Fruit fly (Drosophila melanogaster) whole organism, embryonic: ENCODE results near the gene CG31021.
A peak's percentile ranks its signal among the peaks of the same experiment; 100 is the strongest.

Experiments used
- Adf1 ChIP-seq: fragments of 200-800 bp; sonication (Bioruptor generic); IDR thresholded peaks from 2 replicates; pipeline ENCODE4 v1.3.6; 2022; ENCODE audit warnings: missing biosample characterization, missing genetic modification characterization
- CG10321 ChIP-seq: fragments of 200-800 bp; sonication (Bioruptor generic); IDR thresholded peaks from 2 replicates; pipeline ENCODE4 v1.3.6; 2022; ENCODE audit warnings: missing biosample characterization, missing genetic modification characterization
- CG10654 ChIP-seq: fragments of 200-800 bp; sonication (Bioruptor generic); optimal IDR thresholded peaks from 2 replicates; lab custom pipeline; 2016; ENCODE audit warnings: missing biosample characterization, missing genetic modification characterization
- CG12299 ChIP-seq: fragments of 200-800 bp; sonication (Bioruptor generic); optimal IDR thresholded peaks from 2 replicates; lab custom pipeline; 2018; ENCODE audit warnings: missing biosample characterization, mild to moderate bottlenecking, missing genetic modification characterization
- CG13424 ChIP-seq: fragments of 200-800 bp; sonication (Bioruptor generic); optimal IDR thresholded peaks from 2 replicates; lab custom pipeline; 2019; ENCODE audit warnings: missing biosample characterization, mild to moderate bottlenecking, missing genetic modification characterization, moderate library complexity
- CG13894 ChIP-seq: fragments of 200-800 bp; sonication (Bioruptor generic); optimal IDR thresholded peaks from 3 replicates; lab custom pipeline; 2018; ENCODE audit warnings: missing biosample characterization, mild to moderate bottlenecking, missing genetic modification characterization, moderate library complexity
- CG14050 ChIP-seq: fragments of 200-800 bp; sonication (Bioruptor generic); IDR thresholded peaks from 3 replicates; pipeline ENCODE4 v1.3.6; 2022; ENCODE audit warnings: missing biosample characterization, missing genetic modification characterization
- CG15073 ChIP-seq: fragments of 200-800 bp; sonication (Bioruptor generic); optimal IDR thresholded peaks from 2 replicates; lab custom pipeline; 2016; ENCODE audit warnings: missing biosample characterization, missing genetic modification characterization
- CG16813 ChIP-seq: fragments of 200-800 bp; sonication (Bioruptor generic); IDR thresholded peaks from 3 replicates; pipeline ENCODE4 v1.3.6; 2022; ENCODE audit warnings: missing biosample characterization, missing genetic modification characterization; ENCODE audit not compliant: partially characterized antibody
- CG16863 ChIP-seq: fragments of 200-800 bp; sonication (Bioruptor generic); optimal IDR thresholded peaks from 3 replicates; lab custom pipeline; 2016; ENCODE audit warnings: missing biosample characterization, missing genetic modification characterization
- CG2116 ChIP-seq: fragments of 200-800 bp; sonication (Bioruptor generic); optimal IDR thresholded peaks from 3 replicates; lab custom pipeline; 2018; ENCODE audit warnings: missing biosample characterization, mild to moderate bottlenecking, missing genetic modification characterization
- CG6272 ChIP-seq: fragments of 200-800 bp; sonication (Bioruptor generic); IDR thresholded peaks from 2 replicates; pipeline ENCODE4 v1.3.6; 2022; ENCODE audit warnings: missing biosample characterization, missing genetic modification characterization
- CG6791 ChIP-seq: fragments of 200-800 bp; sonication (Bioruptor generic); IDR thresholded peaks from 3 replicates; pipeline ENCODE4 v1.3.6; 2022; ENCODE audit warnings: missing biosample characterization, missing genetic modification characterization; ENCODE audit not compliant: partially characterized antibody
- CG8478 ChIP-seq: fragments of >200 bp; optimal IDR thresholded peaks from 2 replicates; lab custom pipeline; 2018
- CG8944 ChIP-seq: fragments of 200-800 bp; sonication (Bioruptor generic); optimal IDR thresholded peaks from 3 replicates; lab custom pipeline; 2016; ENCODE audit warnings: missing biosample characterization, missing genetic modification characterization
- CG9817 ChIP-seq: fragments of 200-800 bp; sonication (Bioruptor generic); optimal IDR thresholded peaks from 2 replicates; lab custom pipeline; 2018; ENCODE audit warnings: missing biosample characterization, mild to moderate bottlenecking, missing genetic modification characterization, moderate library complexity
- Drgx ChIP-seq: fragments of 200-800 bp; sonication (Bioruptor generic); IDR thresholded peaks from 2 replicates; pipeline ENCODE4 v1.3.6; 2022; ENCODE audit warnings: missing biosample characterization, missing genetic modification characterization
- Elba2 ChIP-seq: fragments of 200-800 bp; sonication (Bioruptor generic); optimal IDR thresholded peaks from 3 replicates; lab custom pipeline; 2016; ENCODE audit warnings: missing biosample characterization, missing genetic modification characterization
- Ets65A ChIP-seq: fragments of 200-800 bp; sonication (Bioruptor generic); peaks from one replicate; lab custom pipeline; 2016; ENCODE audit warnings: missing biosample characterization, missing genetic modification characterization
- Hr3 ChIP-seq: fragments of 200-800 bp; sonication (Bioruptor generic); optimal IDR thresholded peaks from 3 replicates; lab custom pipeline; 2016; ENCODE audit warnings: missing biosample characterization, missing genetic modification characterization
- Kr ChIP-seq: fragments of 200-800 bp; sonication (Bioruptor generic); optimal IDR thresholded peaks from 2 replicates; lab custom pipeline; 2017; ENCODE audit warnings: missing biosample characterization, mild to moderate bottlenecking, missing genetic modification characterization
- NFAT ChIP-seq: fragments of 200-800 bp; sonication (Bioruptor generic); IDR thresholded peaks from 2 replicates; pipeline ENCODE4 v1.3.6; 2022; ENCODE audit warnings: missing biosample characterization, missing genetic modification characterization
- Nf-YA ChIP-seq: fragments of 200-800 bp; sonication (Bioruptor generic); IDR thresholded peaks from 2 replicates; pipeline ENCODE4 v1.3.6; 2022; ENCODE audit warnings: missing biosample characterization, missing genetic modification characterization
- Nf-YC ChIP-seq: fragments of 200-800 bp; optimal IDR thresholded peaks from 3 replicates; lab custom pipeline; 2019; ENCODE audit warnings: missing biosample characterization, mild to moderate bottlenecking, missing genetic modification characterization, moderate library complexity
- Six4 ChIP-seq: fragments of 200-800 bp; sonication (Bioruptor generic); optimal IDR thresholded peaks from 2 replicates; lab custom pipeline; 2016; ENCODE audit warnings: missing biosample characterization, missing genetic modification characterization
- Trl ChIP-seq, 3 experiments: fragments of >200 bp in 2 of 3; fragments of 200-800 bp in 1 of 3; sonication (Bioruptor generic) in 1 of 3; optimal IDR thresholded peaks; 2 replicates in 1 of 3; 3 replicates in 2 of 3; lab custom pipeline; 2016 to 2017; ENCODE audit warnings: missing biosample characterization in 1 of 3, missing genetic modification characterization in 1 of 3
- abd-A ChIP-seq: fragments of 200-800 bp; sonication (Bioruptor generic); optimal IDR thresholded peaks from 3 replicates; lab custom pipeline; 2019; ENCODE audit warnings: missing biosample characterization, mild to moderate bottlenecking, missing genetic modification characterization, moderate library complexity
- bab2 ChIP-seq: fragments of 200-800 bp; sonication (Bioruptor generic); optimal IDR thresholded peaks from 2 replicates; lab custom pipeline; 2016; ENCODE audit warnings: missing biosample characterization, missing genetic modification characterization
- bigmax ChIP-seq: fragments of 200-800 bp; sonication (Bioruptor generic); optimal IDR thresholded peaks from 2 replicates; lab custom pipeline; 2018; ENCODE audit warnings: missing biosample characterization, mild to moderate bottlenecking, missing genetic modification characterization
- cg ChIP-seq: fragments of 200-800 bp; sonication (Bioruptor generic); optimal IDR thresholded peaks from 3 replicates; lab custom pipeline; 2019; ENCODE audit warnings: missing biosample characterization, mild to moderate bottlenecking, missing genetic modification characterization, moderate library complexity
- dan ChIP-seq: fragments of 200-800 bp; sonication (Bioruptor generic); IDR thresholded peaks from 2 replicates; pipeline ENCODE4 v1.3.6; 2022; ENCODE audit warnings: missing biosample characterization, missing genetic modification characterization
- dati ChIP-seq: fragments of 200-800 bp; sonication (Bioruptor generic); IDR thresholded peaks from 2 replicates; pipeline ENCODE4 v1.3.6; 2022; ENCODE audit warnings: missing biosample characterization, missing genetic modification characterization
- ewg ChIP-seq: fragments of 200-800 bp; sonication (Bioruptor generic); optimal IDR thresholded peaks from 3 replicates; lab custom pipeline; 2017; ENCODE audit warnings: mild to moderate bottlenecking, missing biosample characterization, missing genetic modification reagents, missing genetic modification characterization
- fd3F ChIP-seq: fragments of 200-800 bp; sonication (Bioruptor generic); optimal IDR thresholded peaks from 2 replicates; lab custom pipeline; 2018; ENCODE audit warnings: missing biosample characterization, mild to moderate bottlenecking, missing genetic modification characterization, moderate library complexity
- grau ChIP-seq: fragments of 200-800 bp; optimal IDR thresholded peaks from 3 replicates; lab custom pipeline; 2019; ENCODE audit warnings: missing biosample characterization, mild to moderate bottlenecking, missing genetic modification characterization, moderate library complexity
- gro ChIP-seq: fragments of 200-800 bp; sonication (Bioruptor generic); optimal IDR thresholded peaks from 2 replicates; lab custom pipeline; 2016; ENCODE audit warnings: missing biosample characterization, missing genetic modification characterization
- pum ChIP-seq: fragments of 200-800 bp; sonication (Bioruptor generic); optimal IDR thresholded peaks from 2 replicates; lab custom pipeline; 2016; ENCODE audit warnings: missing biosample characterization, missing genetic modification characterization
- sens ChIP-seq: fragments of 200-800 bp; sonication (Bioruptor generic); peaks from one replicate; lab custom pipeline; 2016; ENCODE audit warnings: missing biosample characterization, missing genetic modification characterization
- sens-2 ChIP-seq: fragments of 200-800 bp; sonication (Bioruptor generic); IDR thresholded peaks from 2 replicates; pipeline ENCODE4 v1.3.6; 2022; ENCODE audit warnings: missing biosample characterization, missing genetic modification characterization
- ssp ChIP-seq: fragments of 200-800 bp; sonication (Bioruptor generic); IDR thresholded peaks from 2 replicates; pipeline ENCODE4 v1.3.6; 2022; ENCODE audit warnings: missing biosample characterization, missing genetic modification characterization
- usp ChIP-seq: fragments of >200 bp; optimal IDR thresholded peaks from 2 replicates; lab custom pipeline; 2017; ENCODE audit warnings: missing biosample characterization, missing genetic modification characterization
- vnd ChIP-seq: fragments of 200-800 bp; sonication (Bioruptor generic); IDR thresholded peaks from 3 replicates; pipeline ENCODE4 v1.3.6; 2022; ENCODE audit warnings: missing biosample characterization, missing genetic modification characterization; ENCODE audit not compliant: partially characterized antibody
- wek ChIP-seq: fragments of 200-800 bp; sonication (Bioruptor generic); optimal IDR thresholded peaks from 3 replicates; lab custom pipeline; 2018; ENCODE audit warnings: missing biosample characterization, mild to moderate bottlenecking, missing genetic modification characterization, moderate library complexity
- zen2 ChIP-seq: fragments of 200-800 bp; sonication (Bioruptor generic); IDR thresholded peaks from 3 replicates; pipeline ENCODE4 v1.3.6; 2022; ENCODE audit warnings: missing biosample characterization, missing genetic modification characterization; ENCODE audit not compliant: partially characterized antibody

The CG31021 gene

dm6 chr3R:30600154-30601009 lies 1.6 kb upstream of the CG31021 start (continued):
- peak; percentile 38; the same call in 1 of the 3 replicates for TF ChIP-seq CG6791 (GFP tag; lab: Robert Waterston, UW)
- no peak for TF ChIP-seq bigmax (GFP tag; lab: Kevin White, UChicago)
- TF ChIP-seq wek (GFP tag; lab: Kevin White, UChicago) = peak; percentile 73
- TF ChIP-seq vnd (GFP tag; lab: Robert Waterston, UW) = no peak
- TF ChIP-seq gro = peak; percentile 94
- peak; percentile 81 for TF ChIP-seq CG6272 (GFP tag; lab: Robert Waterston, UW)
- peak; percentile 67 for TF ChIP-seq CG2116 (GFP tag; lab: Kevin White, UChicago)
- TF ChIP-seq CG14050 (GFP tag; lab: Robert Waterston, UW) = peak; percentile 93
- TF ChIP-seq CG13894 (tag; lab: Kevin White, UChicago) = peak; percentile 78
- no peak for TF ChIP-seq Elba2 (GFP tag; lab: Kevin White, UChicago)
- TF ChIP-seq Six4 = peak; percentile 90
- peak; percentile 73 for TF ChIP-seq ssp (GFP tag; lab: Robert Waterston, UW)
- TF ChIP-seq CG15073 (GFP tag; lab: Kevin White, UChicago) = no peak
- TF ChIP-seq Drgx (GFP tag; lab: Robert Waterston, UW) = peak; percentile 96
- TF ChIP-seq CG8944 (GFP tag; lab: Kevin White, UChicago) = peak; percentile 79

- TF ChIP-seq Ets65A (GFP tag; lab: Kevin White, UChicago) (peak; percentile 19), zen2 (GFP tag; lab: Robert Waterston, UW) (no peak), dati (GFP tag; lab: Robert Waterston, UW) (no peak), Hr3 (GFP tag; lab: Kevin White, UChicago) (no peak), CG13424 (tag; lab: Kevin White, UChicago) (no peak), sens (peak; percentile 26)
These were observed 1.9 kb downstream of the CG31021 start, which contains the start of gene PH4alphaNE3 for dm6 chr3R:30603881-30604280. Gene PH4alphaNE3, plus strand, starts transcription at chr3R:30604181.

- no peak for TF ChIP-seq NFAT (GFP tag; lab: Robert Waterston, UW)
- no peak for TF ChIP-seq grau
- TF ChIP-seq pum (GFP tag; lab: Kevin White, UChicago) = no peak
- TF ChIP-seq CG8478 = no peak
- no peak for TF ChIP-seq CG9817 (tag; lab: Kevin White, UChicago)
- TF ChIP-seq CG10654 (GFP tag; lab: Kevin White, UChicago) = no peak
- TF ChIP-seq CG16863 (GFP tag; lab: Kevin White, UChicago) = no peak
- TF ChIP-seq dan (GFP tag; lab: Robert Waterston, UW) = no peak
- no peak for TF ChIP-seq Kr
- no peak for TF ChIP-seq usp (GFP tag; lab: Kevin White, UChicago)
These were observed 3.9 kb downstream of the CG31021 start, which contains the start of gene CG31016 for dm6 chr3R:30605889-30606288. Gene CG31016, plus strand, starts transcription at chr3R:30606189.

dm6 chr3R:30616098-30616857 lies 14.3 kb downstream of the CG31021 start:
- no peak for TF ChIP-seq fd3F (GFP tag; lab: Kevin White, UChicago)
- peak; percentile 72 for TF ChIP-seq cg (GFP tag; lab: Kevin White, UChicago)
- TF ChIP-seq sens-2 (GFP tag; lab: Robert Waterston, UW) = no peak
- TF ChIP-seq bab2 = no peak
- no peak for TF ChIP-seq CG16813 (GFP tag; lab: Robert Waterston, UW)
- peak; percentile 97 for TF ChIP-seq Nf-YC (tag; lab: Kevin White, UChicago)
- peak; percentile 56 for TF ChIP-seq ewg
- peak; percentile 66 for TF ChIP-seq CG10321 (GFP tag; lab: Robert Waterston, UW)
- 0 out of 3 replicates have a peak, but pooled peaks have one; percentile 12 for TF ChIP-seq CG6791 (GFP tag; lab: Robert Waterston, UW)
- no peak for TF ChIP-seq CG12299 (tag; lab: Kevin White, UChicago)
- 0 out of 2 replicates have a peak, but pooled peaks have one; percentile 17 for TF ChIP-seq Nf-YA
- peak; percentile 10 for TF ChIP-seq abd-A (tag; lab: Kevin White, UChicago)
- peak; percentile 8 to 24 for TF ChIP-seq Trl (optimal IDR thresholded peaks at IDR 0.05; lab: Kevin White, UChicago)
- TF ChIP-seq Trl (GFP tag; optimal IDR thresholded peaks at IDR 0.05; lab: Kevin White, UChicago) = no peak
- TF ChIP-seq Adf1 (GFP tag; lab: Robert Waterston, UW) = peak; percentile 74
